Fruit fly (Drosophila melanogaster) whole organism, embryonic: Measurements from ENCODE around the gene AMPdeam.

Source experiments
- Antp ChIP-seq: fragments of 200-800 bp; sonication (Bioruptor generic); optimal IDR thresholded peaks from 3 replicates; lab custom pipeline; 2016; ENCODE audit warnings: missing biosample characterization, missing genetic modification characterization
- Bteb2 ChIP-seq: fragments of 200-800 bp; sonication (Bioruptor generic); optimal IDR thresholded peaks from 2 replicates; lab custom pipeline; 2016; ENCODE audit warnings: missing biosample characterization, missing genetic modification characterization
- CG11398 ChIP-seq: fragments of 200-800 bp; sonication (Bioruptor generic); optimal IDR thresholded peaks from 2 replicates; lab custom pipeline; 2016; ENCODE audit warnings: missing biosample characterization, missing genetic modification characterization
- CG3065 ChIP-seq: fragments of 200-800 bp; sonication (Bioruptor generic); optimal IDR thresholded peaks from 2 replicates; lab custom pipeline; 2016; ENCODE audit warnings: missing biosample characterization, missing genetic modification characterization
- CG31224 ChIP-seq: fragments of 200-800 bp; sonication (Bioruptor generic); IDR thresholded peaks from 2 replicates; pipeline ENCODE4 v1.3.6; 2022; ENCODE audit warnings: missing biosample characterization, missing genetic modification characterization
- CG31441 ChIP-seq: fragments of 200-800 bp; sonication (Bioruptor generic); IDR thresholded peaks from 2 replicates; pipeline ENCODE4 v1.3.6; 2022; ENCODE audit warnings: missing biosample characterization, missing genetic modification characterization
- CG3163 ChIP-seq: fragments of 200-800 bp; sonication (Bioruptor generic); optimal IDR thresholded peaks from 3 replicates; lab custom pipeline; 2016; ENCODE audit warnings: missing biosample characterization, missing genetic modification characterization
- CG3847 ChIP-seq: fragments of 200-800 bp; sonication (Bioruptor generic); IDR thresholded peaks from 2 replicates; pipeline ENCODE4 v1.3.6; 2022; ENCODE audit warnings: missing biosample characterization, missing genetic modification characterization
- CG42726 ChIP-seq: fragments of 200-800 bp; sonication (Bioruptor generic); IDR thresholded peaks from 2 replicates; pipeline ENCODE4 v1.3.6; 2022; ENCODE audit warnings: missing biosample characterization, missing genetic modification characterization; ENCODE audit not compliant: partially characterized antibody
- CG6254 ChIP-seq: fragments of 200-800 bp; sonication (Bioruptor generic); optimal IDR thresholded peaks from 3 replicates; lab custom pipeline; 2017; ENCODE audit warnings: mild to moderate bottlenecking, missing biosample characterization, missing genetic modification reagents, missing genetic modification characterization
- Chrac-16 ChIP-seq: fragments of 200-800 bp; sonication (Bioruptor generic); optimal IDR thresholded peaks from 3 replicates; lab custom pipeline; 2016; ENCODE audit warnings: missing biosample characterization, missing genetic modification characterization
- Dll ChIP-seq: fragments of 200-800 bp; sonication (Bioruptor generic); IDR thresholded peaks from 4 replicates; pipeline ENCODE4 v1.3.6; 2022; ENCODE audit warnings: missing biosample characterization, missing genetic modification characterization; ENCODE audit not compliant: partially characterized antibody
- Doc2 ChIP-seq: fragments of 200-800 bp; sonication (Bioruptor generic); IDR thresholded peaks from 2 replicates; pipeline ENCODE4 v1.3.6; 2022; ENCODE audit warnings: missing biosample characterization, missing genetic modification characterization
- Eip74EF ChIP-seq, 2 experiments: fragments of 200-800 bp in 1 of 2; fragments of >200 bp in 1 of 2; sonication (Bioruptor generic) in 1 of 2; optimal IDR thresholded peaks; 2 replicates each; lab custom pipeline; 2017 to 2019; ENCODE audit warnings: missing biosample characterization in 2 of 2, missing genetic modification characterization in 2 of 2, mild to moderate bottlenecking in 1 of 2, moderate library complexity in 1 of 2
- Fer2 ChIP-seq: fragments of 200-800 bp; sonication (Bioruptor generic); optimal IDR thresholded peaks from 2 replicates; lab custom pipeline; 2018; ENCODE audit warnings: missing biosample characterization, mild to moderate bottlenecking, missing genetic modification characterization, moderate library complexity
- H15 ChIP-seq: fragments of 200-800 bp; sonication (Bioruptor generic); IDR thresholded peaks from 3 replicates; pipeline ENCODE4 v1.3.6; 2022; ENCODE audit warnings: missing biosample characterization, missing genetic modification characterization
- HLH3B ChIP-seq: fragments of 200-800 bp; sonication (Bioruptor generic); IDR thresholded peaks from 2 replicates; pipeline ENCODE4 v1.3.6; 2022; ENCODE audit warnings: missing biosample characterization, missing genetic modification characterization
- HmgZ ChIP-seq: fragments of 200-800 bp; sonication (Bioruptor generic); optimal IDR thresholded peaks from 2 replicates; lab custom pipeline; 2018; ENCODE audit warnings: missing biosample characterization, mild to moderate bottlenecking, missing genetic modification characterization
- Hsf ChIP-seq: fragments of 200-800 bp; sonication (Bioruptor generic); optimal IDR thresholded peaks from 3 replicates; lab custom pipeline; 2016; ENCODE audit warnings: missing biosample characterization, missing genetic modification characterization
- Max ChIP-seq: fragments of 200-800 bp; sonication (Bioruptor generic); optimal IDR thresholded peaks from 2 replicates; lab custom pipeline; 2016; ENCODE audit warnings: missing biosample characterization, mild to moderate bottlenecking, missing genetic modification characterization
- Meics ChIP-seq: fragments of 200-800 bp; sonication (Bioruptor generic); optimal IDR thresholded peaks from 2 replicates; lab custom pipeline; 2017; ENCODE audit warnings: missing biosample characterization, mild to moderate bottlenecking, missing genetic modification characterization
- Nf-YB ChIP-seq: fragments of 200-800 bp; sonication (Bioruptor generic); optimal IDR thresholded peaks from 3 replicates; lab custom pipeline; 2019; ENCODE audit warnings: missing biosample characterization, mild to moderate bottlenecking, missing genetic modification characterization, moderate library complexity
- Sox100B ChIP-seq: fragments of 200-800 bp; sonication (Bioruptor generic); optimal IDR thresholded peaks from 3 replicates; lab custom pipeline; 2018; ENCODE audit warnings: missing biosample characterization, mild to moderate bottlenecking, missing genetic modification characterization
- abd-A ChIP-seq: fragments of 200-800 bp; sonication (Bioruptor generic); optimal IDR thresholded peaks from 3 replicates; lab custom pipeline; 2019; ENCODE audit warnings: missing biosample characterization, mild to moderate bottlenecking, missing genetic modification characterization, moderate library complexity
- amos ChIP-seq: fragments of 200-800 bp; sonication (Bioruptor generic); IDR thresholded peaks from 2 replicates; pipeline ENCODE4 v1.3.6; 2022; ENCODE audit warnings: missing biosample characterization, missing genetic modification characterization; ENCODE audit not compliant: partially characterized antibody
- bab2 ChIP-seq: fragments of 200-800 bp; sonication (Bioruptor generic); optimal IDR thresholded peaks from 2 replicates; lab custom pipeline; 2016; ENCODE audit warnings: missing biosample characterization, missing genetic modification characterization
- cad ChIP-seq: fragments of >200 bp; optimal IDR thresholded peaks from 2 replicates; lab custom pipeline; 2017; ENCODE audit warnings: missing biosample characterization, missing genetic modification characterization
- caup ChIP-seq: fragments of 200-800 bp; sonication (Bioruptor generic); optimal IDR thresholded peaks from 3 replicates; lab custom pipeline; 2017; ENCODE audit warnings: missing biosample characterization, mild to moderate bottlenecking, missing genetic modification characterization, moderate library complexity; ENCODE audit not compliant: severe bottlenecking
- crol ChIP-seq: fragments of 200-800 bp; sonication (Bioruptor generic); IDR thresholded peaks from 2 replicates; pipeline ENCODE4 v1.3.6; 2022; ENCODE audit warnings: missing biosample characterization, missing genetic modification characterization
- cwo ChIP-seq: fragments of 200-800 bp; sonication (Bioruptor generic); optimal IDR thresholded peaks from 3 replicates; lab custom pipeline; 2017; ENCODE audit warnings: missing biosample characterization, missing genetic modification characterization, mild to moderate bottlenecking, moderate library complexity, missing genetic modification reagents
- danr ChIP-seq: fragments of 200-800 bp; sonication (Bioruptor generic); IDR thresholded peaks from 2 replicates; pipeline ENCODE4 v1.3.6; 2022; ENCODE audit warnings: missing biosample characterization, missing genetic modification characterization
- en ChIP-seq: fragments of 200-800 bp; sonication (Bioruptor generic); optimal IDR thresholded peaks from 2 replicates; lab custom pipeline; 2016; ENCODE audit warnings: missing biosample characterization, missing genetic modification characterization
- gcm ChIP-seq: fragments of 200-800 bp; sonication (Bioruptor generic); optimal IDR thresholded peaks from 2 replicates; lab custom pipeline; 2019; ENCODE audit warnings: missing biosample characterization, mild to moderate bottlenecking, missing genetic modification characterization, moderate library complexity
- grau ChIP-seq: fragments of 200-800 bp; optimal IDR thresholded peaks from 3 replicates; lab custom pipeline; 2019; ENCODE audit warnings: missing biosample characterization, mild to moderate bottlenecking, missing genetic modification characterization, moderate library complexity
- h ChIP-seq: fragments of >200 bp; optimal IDR thresholded peaks from 2 replicates; lab custom pipeline; 2017
- lola ChIP-seq, 3 experiments: fragments of >200 bp in 2 of 3; fragments of 200-800 bp in 1 of 3; sonication (Bioruptor generic) in 1 of 3; optimal IDR thresholded peaks; 2 replicates each; lab custom pipeline; 2017 to 2019; ENCODE audit warnings: missing biosample characterization in 3 of 3, missing genetic modification characterization in 3 of 3, mild to moderate bottlenecking in 1 of 3, moderate library complexity in 1 of 3
- org-1 ChIP-seq: fragments of 200-800 bp; sonication (Bioruptor generic); optimal IDR thresholded peaks from 2 replicates; lab custom pipeline; 2017; ENCODE audit warnings: missing biosample characterization, missing genetic modification characterization
- otp ChIP-seq: fragments of 200-800 bp; sonication (Bioruptor generic); IDR thresholded peaks from 3 replicates; pipeline ENCODE4, ENCODE4 v1.3.6; 2022; ENCODE audit warnings: missing biosample characterization, missing genetic modification characterization
- pb ChIP-seq: fragments of 200-800 bp; sonication (Bioruptor generic); optimal IDR thresholded peaks from 3 replicates; lab custom pipeline; 2016; ENCODE audit warnings: missing biosample characterization, missing genetic modification characterization
- peb ChIP-seq: fragments of 200-800 bp; sonication (Bioruptor generic); IDR thresholded peaks from 2 replicates; pipeline ENCODE4 v1.3.6; 2022; ENCODE audit warnings: missing biosample characterization, missing genetic modification characterization
- pho ChIP-seq: fragments of 200-800 bp; sonication (Bioruptor generic); optimal IDR thresholded peaks from 2 replicates; lab custom pipeline; 2016; ENCODE audit warnings: missing biosample characterization, missing genetic modification characterization
- pros ChIP-seq: fragments of 200-800 bp; sonication (Bioruptor generic); optimal IDR thresholded peaks from 3 replicates; lab custom pipeline; 2019; ENCODE audit warnings: missing biosample characterization, mild to moderate bottlenecking, missing genetic modification characterization, moderate library complexity
- rib ChIP-seq: fragments of 200-800 bp; sonication (Bioruptor generic); IDR thresholded peaks from 2 replicates; pipeline ENCODE4 v1.3.6; 2022; ENCODE audit warnings: missing biosample characterization, missing genetic modification characterization
- sisA ChIP-seq: fragments of 200-800 bp; sonication (Bioruptor generic); IDR thresholded peaks from 2 replicates; pipeline ENCODE4 v1.3.6; 2022; ENCODE audit warnings: missing biosample characterization, missing genetic modification characterization
- slp2 ChIP-seq: fragments of 200-800 bp; sonication (Bioruptor generic); optimal IDR thresholded peaks from 2 replicates; lab custom pipeline; 2016; ENCODE audit warnings: missing biosample characterization, missing genetic modification characterization
- sug ChIP-seq: fragments of 200-800 bp; optimal IDR thresholded peaks from 2 replicates; lab custom pipeline; 2019; ENCODE audit warnings: missing biosample characterization, mild to moderate bottlenecking, missing genetic modification characterization, moderate library complexity
- tio ChIP-seq: fragments of 200-800 bp; sonication (Bioruptor generic); optimal IDR thresholded peaks from 2 replicates; lab custom pipeline; 2017; ENCODE audit warnings: missing biosample characterization, missing genetic modification characterization, inconsistent platforms
- ttk ChIP-seq: fragments of 200-800 bp; sonication (Bioruptor generic); IDR thresholded peaks from 2 replicates; pipeline ENCODE4 v2.1.2; 2022; ENCODE audit warnings: missing biosample characterization, missing genetic modification characterization
- vfl ChIP-seq: fragments of 200-800 bp; sonication (Bioruptor generic); optimal IDR thresholded peaks from 2 replicates; lab custom pipeline; 2016; ENCODE audit warnings: missing biosample characterization, missing genetic modification characterization
- zfh2 ChIP-seq: fragments of 200-800 bp; sonication (Bioruptor generic); optimal IDR thresholded peaks from 2 replicates; lab custom pipeline; 2016; ENCODE audit warnings: missing biosample characterization, missing genetic modification characterization

Gene AMPdeam

dm6 chrX:13815526-13816173, 30.0 kb downstream of the AMPdeam start (continued):
- TF ChIP-seq lola (GFP tag; optimal IDR thresholded peaks at IDR 0.05; lab: Kevin White, UChicago) (peak in 1 of 3 experiments; percentile 44), caup (GFP tag; lab: Kevin White, UChicago) (peak; percentile 26), ttk (no peak), Fer2 (tag; lab: Kevin White, UChicago) (no peak), Dll (GFP tag; lab: Robert Waterston, UW) (no peak), sug (peak; percentile 22), CG3847 (peak; percentile 65), crol (GFP tag; lab: Robert Waterston, UW) (peak; percentile 75), HmgZ (no peak), cwo (peak; percentile 42), amos (no peak), HLH3B (GFP tag; lab: Robert Waterston, UW) (no peak), Doc2 (GFP tag; lab: Robert Waterston, UW) (no peak), rib (GFP tag; lab: Robert Waterston, UW) (peak; percentile 39; the same call in 1 of the 2 replicates), CG3065 (GFP tag; lab: Kevin White, UChicago) (no peak), CG3163 (GFP tag; lab: Kevin White, UChicago) (peak; percentile 8), cad (GFP tag; lab: Kevin White, UChicago) (no peak), Eip74EF (GFP tag; optimal IDR thresholded peaks at IDR 0.05; lab: Kevin White, UChicago) (peak in 1 of 2 experiments; percentile 73), tio (GFP tag; lab: Kevin White, UChicago) (peak; percentile 30), Max (GFP tag; lab: Kevin White, UChicago) (no peak), abd-A (tag; lab: Kevin White, UChicago) (no peak), en (GFP tag; lab: Kevin White, UChicago) (no peak), Hsf (GFP tag; lab: Kevin White, UChicago) (peak; percentile 55), Nf-YB (peak; percentile 14), danr (GFP tag; lab: Robert Waterston, UW) (peak; percentile 43; the same call in 1 of the 2 replicates), gcm (peak; percentile 36), CG6254 (peak; percentile 22), Bteb2 (GFP tag; lab: Kevin White, UChicago) (no peak), H15 (GFP tag; lab: Robert Waterston, UW) (peak; percentile 53; the same call in 1 of the 3 replicates), zfh2 (GFP tag; lab: Kevin White, UChicago) (peak; percentile 28), CG11398 (GFP tag; lab: Kevin White, UChicago) (no peak), org-1 (peak; percentile 66), slp2 (GFP tag; lab: Kevin White, UChicago) (peak; percentile 28), peb (no peak), grau (tag; lab: Kevin White, UChicago) (peak; percentile 91), Sox100B (peak; percentile 73), CG31441 (GFP tag; lab: Robert Waterston, UW) (peak; percentile 75), Meics (peak; percentile 63), otp (GFP tag; lab: Robert Waterston, UW) (0 out of 3 replicates have a peak, but pooled peaks have one; percentile 8), h (no peak), Antp (peak; percentile 62), pros (no peak), bab2 (GFP tag; lab: Kevin White, UChicago) (peak; percentile 42), pb (GFP tag; lab: Kevin White, UChicago) (peak; percentile 38), sisA (GFP tag; lab: Robert Waterston, UW) (peak; percentile 51), Chrac-16 (GFP tag; lab: Kevin White, UChicago) (peak; percentile 24), CG31224 (GFP tag; lab: Robert Waterston, UW) (no peak), vfl (no peak), CG42726 (GFP tag; lab: Robert Waterston, UW) (no peak), pho (GFP tag; lab: Kevin White, UChicago) (no peak)
